Fruit fly (Drosophila melanogaster) whole organism: ENCODE measurements around the gene FoxK.

Experiments
- CG8478 ChIP-seq: fragments of >200 bp; optimal IDR thresholded peaks from 2 replicates; lab custom pipeline; 2018; ENCODE audit warnings: inconsistent platforms
- Dll ChIP-seq: fragments of >200 bp; optimal IDR thresholded peaks from 2 replicates; lab custom pipeline; 2017
- EcR ChIP-seq, 2 experiments: fragments of >200 bp; optimal IDR thresholded peaks; 2 replicates each; lab custom pipeline; 2017; ENCODE audit warnings: missing biosample characterization in 2 of 2, missing genetic modification characterization in 2 of 2, missing genetic modification reagents in 2 of 2
- pan ChIP-seq: fragments of >200 bp; optimal IDR thresholded peaks from 2 replicates; lab custom pipeline; 2017
- psq ChIP-seq: fragments of >200 bp; optimal IDR thresholded peaks from 2 replicates; lab custom pipeline; 2017
- usp ChIP-seq: fragments of >200 bp; optimal IDR thresholded peaks from 2 replicates; lab custom pipeline; 2017; ENCODE audit warnings: missing biosample characterization, missing genetic modification characterization, mixed read lengths

Gene FoxK

DNA sequence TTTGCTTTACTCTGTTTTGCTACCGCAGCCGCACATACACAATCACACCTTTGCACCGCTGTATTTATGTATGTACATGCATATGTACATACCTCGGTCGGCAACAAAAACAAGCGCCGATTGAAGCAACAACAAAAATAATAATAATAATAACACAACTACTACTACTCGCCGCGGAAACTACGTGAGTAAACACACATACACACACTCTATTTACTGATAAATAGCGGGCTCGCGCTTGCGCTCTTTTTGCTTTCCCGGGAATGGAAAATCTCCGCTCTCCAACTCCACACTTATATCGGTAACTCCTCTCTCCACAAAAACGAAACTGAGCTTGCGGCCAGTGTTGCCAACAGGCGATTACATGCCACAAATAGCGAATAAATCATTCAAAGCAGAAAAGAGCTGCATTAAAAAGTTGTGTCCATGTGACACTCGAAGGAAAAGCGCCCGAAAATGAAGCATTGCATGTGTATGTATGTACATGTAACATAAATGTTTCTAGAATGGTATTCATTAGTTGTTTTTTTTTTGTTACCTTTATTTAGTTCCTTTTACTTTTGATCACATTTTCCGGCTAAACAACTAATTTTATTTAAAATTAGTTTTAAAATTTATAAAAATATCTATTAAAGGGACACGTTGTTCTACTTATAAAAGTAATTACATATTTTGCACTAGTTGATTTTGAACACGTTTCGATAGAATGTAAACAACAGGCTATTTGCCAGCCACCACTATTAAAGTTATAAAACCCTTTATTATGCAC lies 1.8 kb downstream of the FoxK start:
- TF ChIP-seq Dll (lab: Kevin White, UChicago): peak; percentile 22
- no peak for TF ChIP-seq psq (lab: Kevin White, UChicago)

dm6 chr3L:11117733-11118132 lies 2.9 kb downstream of the FoxK start:
- TF ChIP-seq pan (lab: Kevin White, UChicago) (no peak), Dll (lab: Kevin White, UChicago) (no peak), EcR (GFP tag; optimal IDR thresholded peaks at IDR 0.05; lab: Kevin White, UChicago) (no peak), usp (GFP tag; lab: Kevin White, UChicago) (no peak), psq (lab: Kevin White, UChicago) (no peak), CG8478 (lab: Kevin White, UChicago) (no peak)

DNA sequence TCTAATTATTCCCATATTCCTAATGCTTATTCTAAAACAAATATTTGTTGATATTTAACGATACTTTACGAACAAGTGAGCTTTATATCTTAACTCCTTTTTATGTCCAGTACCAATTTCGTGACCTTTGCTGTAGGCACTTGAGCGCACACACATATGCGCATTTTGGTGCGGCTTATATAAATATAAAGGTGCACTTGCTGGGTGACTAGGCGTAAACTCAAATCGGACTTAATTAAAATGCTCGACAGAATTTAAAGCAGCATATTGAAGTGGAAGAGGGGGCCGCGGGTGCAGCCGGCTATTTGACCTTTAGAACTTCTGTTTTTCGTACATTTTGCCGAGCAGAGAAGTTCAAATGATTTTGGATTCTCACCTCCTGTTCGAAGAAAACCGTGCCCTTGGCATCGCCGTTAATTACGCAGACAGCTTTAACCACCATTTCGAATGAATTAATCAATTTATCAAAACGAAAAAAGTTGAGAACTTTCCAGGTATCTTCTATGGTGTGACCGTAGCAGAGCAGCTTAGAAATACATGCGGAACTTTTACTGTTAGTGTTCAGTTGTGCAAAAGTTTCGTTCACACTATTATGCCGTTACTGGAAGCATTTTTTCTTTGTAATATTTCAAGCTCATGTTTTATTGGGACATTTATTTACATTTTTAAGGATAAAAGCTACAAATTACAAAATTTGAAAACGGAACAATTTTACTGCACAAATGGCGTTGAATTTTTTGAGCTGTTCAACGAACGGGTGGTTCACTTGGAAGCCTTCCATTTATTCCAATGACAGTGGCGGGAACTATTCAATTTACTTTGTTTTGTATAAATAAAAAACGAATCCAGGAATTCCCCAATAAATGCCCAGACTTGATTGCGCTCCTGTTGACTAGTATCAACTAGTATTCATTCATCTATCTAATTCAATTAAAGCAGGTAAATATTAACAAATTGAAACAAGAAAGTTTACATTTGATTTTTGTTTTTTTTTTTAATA lies 7.1 kb downstream of the FoxK start, which contains the start of gene Sod1:
Gene Sod1 (minus strand): TSS at position 543 of the 1,000 bp plus-strand sequence.
- TF ChIP-seq Dll (lab: Kevin White, UChicago): no peak
- no peak for TF ChIP-seq EcR (GFP tag; optimal IDR thresholded peaks at IDR 0.05; lab: Kevin White, UChicago)
- TF ChIP-seq CG8478 (lab: Kevin White, UChicago): no peak
- TF ChIP-seq psq (lab: Kevin White, UChicago): no peak
- TF ChIP-seq pan (lab: Kevin White, UChicago): no peak
- TF ChIP-seq usp (GFP tag; lab: Kevin White, UChicago): no peak

- TF ChIP-seq psq (lab: Kevin White, UChicago) (no peak), CG8478 (lab: Kevin White, UChicago) (no peak), Dll (lab: Kevin White, UChicago) (no peak), EcR (GFP tag; optimal IDR thresholded peaks at IDR 0.05; lab: Kevin White, UChicago) (no peak), usp (GFP tag; lab: Kevin White, UChicago) (no peak), pan (lab: Kevin White, UChicago) (no peak)
Observed at dm6 chr3L:11112427-11112826, 8.2 kb downstream of the FoxK start.

dm6 chr3L:11109454-11109853 lies 11.1 kb downstream of the FoxK start, which contains the start of the genes CG34012 and emei:
Gene CG34012, minus strand, starts transcription at chr3L:11109505.
Gene emei, plus strand, starts transcription at chr3L:11109690.
- TF ChIP-seq EcR (GFP tag; optimal IDR thresholded peaks at IDR 0.05; lab: Kevin White, UChicago) (no peak), CG8478 (lab: Kevin White, UChicago) (no peak), pan (lab: Kevin White, UChicago) (no peak), Dll (lab: Kevin White, UChicago) (no peak), usp (GFP tag; lab: Kevin White, UChicago) (no peak), psq (lab: Kevin White, UChicago) (no peak)

- no peak for TF ChIP-seq pan (lab: Kevin White, UChicago)
- TF ChIP-seq Dll (lab: Kevin White, UChicago): no peak
- TF ChIP-seq usp (GFP tag; lab: Kevin White, UChicago): no peak
- TF ChIP-seq psq (lab: Kevin White, UChicago): no peak
Observed at dm6 chr3L:11107935-11108334, 12.6 kb downstream of the FoxK start, which contains the start of gene CG12522. Gene CG12522, plus strand, starts transcription at chr3L:11108235.

DNA sequence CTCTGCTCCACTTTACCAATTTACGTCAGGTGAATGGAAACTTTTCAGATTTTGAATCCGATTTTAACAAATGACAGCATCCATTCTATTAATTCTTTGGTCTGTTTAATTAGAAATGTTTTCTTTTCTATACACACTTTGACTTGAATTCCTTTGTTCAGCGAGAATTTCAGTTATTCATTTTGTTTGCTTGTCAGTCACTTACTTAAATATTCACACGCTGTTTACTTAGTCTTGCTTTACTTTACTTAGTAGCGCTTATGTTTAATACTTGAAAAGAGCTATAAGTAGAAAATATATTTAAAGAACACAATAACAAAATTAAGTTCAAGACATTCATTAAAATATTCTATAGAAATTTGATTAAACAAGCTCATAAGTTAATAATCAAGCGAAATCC lies 13.2 kb downstream of the FoxK start, which contains the start of gene CG32073:
Gene CG32073 (minus strand): TSS at position 151 of the 400 bp plus-strand sequence.
- TF ChIP-seq Dll (lab: Kevin White, UChicago): no peak
- TF ChIP-seq EcR (GFP tag; optimal IDR thresholded peaks at IDR 0.05; lab: Kevin White, UChicago): no peak
- no peak for TF ChIP-seq psq (lab: Kevin White, UChicago)
- no peak for TF ChIP-seq CG8478 (lab: Kevin White, UChicago)
- no peak for TF ChIP-seq usp (GFP tag; lab: Kevin White, UChicago)
- no peak for TF ChIP-seq pan (lab: Kevin White, UChicago)

- TF ChIP-seq CG8478 (lab: Kevin White, UChicago): no peak
- TF ChIP-seq usp (GFP tag; lab: Kevin White, UChicago): no peak
- no peak for TF ChIP-seq EcR (GFP tag; optimal IDR thresholded peaks at IDR 0.05; lab: Kevin White, UChicago)
- TF ChIP-seq pan (lab: Kevin White, UChicago): no peak
- no peak for TF ChIP-seq Dll (lab: Kevin White, UChicago)
- TF ChIP-seq psq (lab: Kevin White, UChicago): no peak
Observed at dm6 chr3L:11103773-11104172, 16.8 kb downstream of the FoxK start, which contains the start of gene CG32071. Gene CG32071, minus strand, starts transcription at chr3L:11103873.

dm6 chr3L:11102930-11103329 lies 17.7 kb downstream of the FoxK start, which contains the start of gene Elo68alpha:
Gene Elo68alpha, minus strand, starts transcription at chr3L:11103030.
- TF ChIP-seq CG8478 (lab: Kevin White, UChicago) (no peak), pan (lab: Kevin White, UChicago) (no peak), EcR (GFP tag; optimal IDR thresholded peaks at IDR 0.05; lab: Kevin White, UChicago) (no peak), usp (GFP tag; lab: Kevin White, UChicago) (no peak), psq (lab: Kevin White, UChicago) (no peak)

DNA sequence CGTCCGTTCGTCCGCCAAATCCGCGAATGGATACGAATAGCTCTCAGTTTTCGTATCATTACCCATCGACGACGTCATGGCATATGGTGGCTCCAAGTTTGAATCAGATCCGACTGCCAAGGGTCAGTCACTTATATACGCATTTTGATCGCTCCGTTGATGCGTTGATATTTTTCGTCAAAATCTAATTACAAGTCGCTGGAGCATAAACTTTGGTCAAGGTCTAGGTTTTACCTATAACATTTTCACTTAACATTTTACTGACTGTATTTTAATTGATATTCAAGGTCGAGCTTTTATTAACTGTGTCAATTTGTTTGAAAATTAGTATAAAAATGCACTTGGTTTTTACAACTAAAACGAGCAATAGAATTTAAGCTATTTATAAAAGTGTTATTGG lies 19.0 kb downstream of the FoxK start, which contains the start of gene Elo68beta:
Gene Elo68beta (minus strand): TSS at position 101 of the 400 bp plus-strand sequence.
- TF ChIP-seq usp (GFP tag; lab: Kevin White, UChicago) (no peak), Dll (lab: Kevin White, UChicago) (no peak), pan (lab: Kevin White, UChicago) (no peak), EcR (GFP tag; optimal IDR thresholded peaks at IDR 0.05; lab: Kevin White, UChicago) (no peak), CG8478 (lab: Kevin White, UChicago) (no peak), psq (lab: Kevin White, UChicago) (no peak)
